Fruit fly (Drosophila melanogaster): Measurements from ENCODE around the gene CG33169.

CG33169 gene

DNA sequence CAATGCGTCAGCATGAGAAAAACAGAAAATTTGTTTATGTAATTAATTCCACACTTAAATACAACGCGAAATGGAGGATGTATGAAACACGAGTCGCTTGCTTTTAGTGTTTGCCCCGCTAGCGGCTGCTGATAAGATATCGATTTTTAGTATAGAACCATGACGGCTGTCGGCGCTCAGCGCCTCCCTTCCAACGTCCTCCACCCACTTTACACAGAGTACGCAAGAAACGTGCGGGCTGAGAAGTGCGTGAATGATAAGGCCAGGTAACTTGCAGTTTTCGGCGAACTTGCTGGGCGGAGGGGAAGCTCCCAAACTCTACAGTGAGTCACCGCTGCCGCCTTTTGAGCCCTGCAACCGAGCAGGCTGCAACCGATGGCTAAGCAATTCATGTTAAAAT is 6.7 kb downstream of the CG33169 start (continued):
- TF ChIP-seq gce (GFP tag; IDR thresholded peaks at IDR 0.05): 0 out of 3 replicates have a peak, but pooled peaks have one; percentile 4

DNA sequence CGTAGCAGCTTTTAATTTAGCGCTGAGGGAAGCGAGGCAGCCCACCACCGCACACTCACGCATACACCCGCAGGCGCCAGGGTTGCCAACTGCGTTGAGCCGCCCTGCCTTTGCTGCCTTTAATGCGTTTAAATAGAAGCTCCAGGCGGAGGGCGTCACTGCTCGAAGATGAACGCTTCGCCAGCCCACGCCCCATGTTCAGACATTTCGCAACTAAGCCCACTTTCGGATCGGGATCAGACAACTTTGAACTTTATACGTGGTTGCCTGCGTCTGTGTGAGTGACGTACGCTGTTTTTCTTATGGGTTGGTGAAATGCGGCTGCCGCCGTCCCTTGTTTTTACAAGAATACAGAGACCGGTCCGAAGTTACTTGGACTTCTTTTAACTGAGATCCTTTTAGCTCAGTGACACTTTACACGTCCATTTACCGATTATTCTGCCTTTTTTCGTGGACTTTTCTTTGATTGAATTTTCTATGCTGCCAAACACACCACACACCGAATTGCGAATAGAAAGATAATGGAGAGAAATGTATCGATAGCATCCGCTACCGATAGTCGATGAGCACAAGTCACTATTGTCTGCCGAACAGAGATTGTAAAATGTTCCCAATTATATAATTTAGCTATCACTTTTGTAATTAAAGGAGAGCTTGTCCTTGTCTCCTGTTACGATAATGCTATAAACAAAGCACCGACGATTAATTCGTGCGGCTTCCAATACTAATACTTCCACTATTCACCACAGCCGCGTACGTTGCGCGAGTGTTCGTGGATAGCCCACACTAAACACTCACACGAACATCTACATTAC is 7.6 kb downstream of the CG33169 start:
- TF ChIP-seq CG18476 (GFP tag; optimal IDR thresholded peaks at IDR 0.05) (no peak), gsb (GFP tag; IDR thresholded peaks at IDR 0.05) (no peak), CG17361 (GFP tag; IDR thresholded peaks at IDR 0.05) (0 out of 3 replicates have a peak, but pooled peaks have one; percentile 31), HLH4C (GFP tag; IDR thresholded peaks at IDR 0.05; ENCODE audit: partially characterized antibody) (peak; percentile 67; the same call in 2 of the 3 replicates), Six4 (GFP tag; optimal IDR thresholded peaks at IDR 0.05) (no peak), CG31365 (tag; optimal IDR thresholded peaks at IDR 0.05) (no peak), Dbx (GFP tag; IDR thresholded peaks at IDR 0.05) (no peak), CG7556 (GFP tag; optimal IDR thresholded peaks at IDR 0.05) (no peak), MESR4 (GFP tag; optimal IDR thresholded peaks at IDR 0.05) (peak; percentile 29), Fer2 (tag; optimal IDR thresholded peaks at IDR 0.05) (no peak), CG15073 (GFP tag; optimal IDR thresholded peaks at IDR 0.05) (no peak), Myb (GFP tag; optimal IDR thresholded peaks at IDR 0.05) (no peak), CG3838 (GFP tag; optimal IDR thresholded peaks at IDR 0.05) (no peak), CG12155 (GFP tag; optimal IDR thresholded peaks at IDR 0.05) (no peak), az2 (GFP tag; optimal IDR thresholded peaks at IDR 0.05) (no peak), CG8765 (GFP tag; IDR thresholded peaks at IDR 0.05) (no peak), CG18619 (GFP tag; optimal IDR thresholded peaks at IDR 0.05) (no peak), zen (tag; optimal IDR thresholded peaks at IDR 0.05) (no peak), CG1647 (GFP tag; optimal IDR thresholded peaks at IDR 0.05) (no peak), CG6254 (GFP tag; optimal IDR thresholded peaks at IDR 0.05) (no peak), phol (tag; optimal IDR thresholded peaks at IDR 0.05) (no peak), ATbp (GFP tag; optimal IDR thresholded peaks at IDR 0.05) (no peak), CG13775 (GFP tag; optimal IDR thresholded peaks at IDR 0.05) (peak; percentile 4), CG17912 (GFP tag; optimal IDR thresholded peaks at IDR 0.05) (no peak), B-H1 (GFP tag; IDR thresholded peaks at IDR 0.05) (no peak), fd102C (GFP tag; optimal IDR thresholded peaks at IDR 0.05) (no peak), Sin3A (optimal IDR thresholded peaks at IDR 0.05) (no peak), sob (GFP tag; IDR thresholded peaks at IDR 0.05) (peak; percentile 14; the same call in 1 of the 2 replicates), CG1529 (GFP tag; optimal IDR thresholded peaks at IDR 0.05) (no peak), usp (GFP tag; optimal IDR thresholded peaks at IDR 0.05) (no peak), Asciz (GFP tag; optimal IDR thresholded peaks at IDR 0.05) (no peak), CG8478 (optimal IDR thresholded peaks at IDR 0.05) (peak; percentile 51), CG6683 (GFP tag; optimal IDR thresholded peaks at IDR 0.05) (no peak), sim (GFP tag; IDR thresholded peaks at IDR 0.05) (no peak), wor (GFP tag; IDR thresholded peaks at IDR 0.05) (no peak), Atf-2 (GFP tag; optimal IDR thresholded peaks at IDR 0.05) (no peak), luna (GFP tag; optimal IDR thresholded peaks at IDR 0.05) (no peak), Dek (tag; optimal IDR thresholded peaks at IDR 0.05) (no peak), inv (GFP tag; IDR thresholded peaks at IDR 0.05; ENCODE audit: partially characterized antibody) (peak; percentile 59), CG8388 (GFP tag; optimal IDR thresholded peaks at IDR 0.05) (no peak), sens (GFP tag) (peak; percentile 81), CG34376 (GFP tag; optimal IDR thresholded peaks at IDR 0.05) (peak; percentile 29), Gug (GFP tag; IDR thresholded peaks at IDR 0.05) (no peak), chif (GFP tag; optimal IDR thresholded peaks at IDR 0.05) (no peak), jigr1 (GFP tag; IDR thresholded peaks at IDR 0.05) (no peak), dati (GFP tag; IDR thresholded peaks at IDR 0.05) (no peak), ham (GFP tag; IDR thresholded peaks at IDR 0.05) (no peak), Poxn (GFP tag; IDR thresholded peaks at IDR 0.05) (no peak)
